Fruit fly (Drosophila melanogaster) whole organism, pupa: ENCODE data around the gene CG6481.

Experiments
- CG13204 ChIP-seq: fragments of 200-800 bp; sonication (Bioruptor generic); optimal IDR thresholded peaks from 2 replicates; lab custom pipeline; 2018; ENCODE audit warnings: missing biosample characterization, mild to moderate bottlenecking, missing genetic modification characterization, moderate library complexity
- CG14655 ChIP-seq: fragments of 200-800 bp; sonication (Bioruptor generic); optimal IDR thresholded peaks from 3 replicates; lab custom pipeline; 2017; ENCODE audit warnings: mild to moderate bottlenecking, missing biosample characterization, missing genetic modification reagents, missing genetic modification characterization
- CG34367 ChIP-seq: fragments of 200-800 bp; sonication (Bioruptor generic); optimal IDR thresholded peaks from 2 replicates; lab custom pipeline; 2018; ENCODE audit warnings: missing biosample characterization, mild to moderate bottlenecking, missing genetic modification characterization
- CG4496 ChIP-seq: fragments of 200-800 bp; sonication (Bioruptor generic); IDR thresholded peaks from 3 replicates; pipeline ENCODE4 v1.3.6; 2022; ENCODE audit warnings: missing biosample characterization, missing genetic modification characterization
- CG8159 ChIP-seq: fragments of 200-800 bp; sonication (Bioruptor generic); optimal IDR thresholded peaks from 3 replicates; lab custom pipeline; 2018; ENCODE audit warnings: missing biosample characterization, mild to moderate bottlenecking, missing genetic modification characterization, moderate library complexity
- CG8301 ChIP-seq: fragments of 200-800 bp; sonication (Bioruptor generic); optimal IDR thresholded peaks from 2 replicates; lab custom pipeline; 2018; ENCODE audit warnings: missing biosample characterization, mild to moderate bottlenecking, missing genetic modification characterization
- D1 ChIP-seq: fragments of 200-800 bp; sonication (Bioruptor generic); optimal IDR thresholded peaks from 2 replicates; lab custom pipeline; 2018; ENCODE audit warnings: missing biosample characterization, mild to moderate bottlenecking, missing genetic modification characterization, moderate library complexity
- fd96Ca ChIP-seq: fragments of 200-800 bp; sonication (Bioruptor generic); IDR thresholded peaks from 3 replicates; pipeline ENCODE4 v1.3.6; 2022; ENCODE audit warnings: missing biosample characterization, missing genetic modification characterization

- TF ChIP-seq CG14655 (GFP tag; lab: Kevin White, UChicago) = no peak
- no peak for TF ChIP-seq CG8301
- TF ChIP-seq CG34367 (tag; lab: Kevin White, UChicago) = no peak
- TF ChIP-seq fd96Ca (GFP tag; lab: Robert Waterston, UW) = no peak
- no peak for TF ChIP-seq CG13204 (GFP tag; lab: Kevin White, UChicago)
- TF ChIP-seq CG4496 (GFP tag; lab: Robert Waterston, UW) = no peak
- TF ChIP-seq D1 (tag; lab: Kevin White, UChicago) = no peak
- no peak for TF ChIP-seq CG8159
Observed at dm6 chrX:18522395-18523104, at the start of gene CG6481.
